Fruit fly (Drosophila melanogaster) whole organism, prepupa: ENCODE results near the gene CG13727.

Experiments used
- Blimp-1 ChIP-seq: fragments of 200-800 bp; sonication (Bioruptor generic); optimal IDR thresholded peaks from 3 replicates; lab custom pipeline; 2017; ENCODE audit warnings: missing biosample characterization, missing genetic modification characterization, mild to moderate bottlenecking, moderate library complexity, missing genetic modification reagents
- CG10631 ChIP-seq: fragments of 200-800 bp; sonication (Bioruptor generic); optimal IDR thresholded peaks from 2 replicates; lab custom pipeline; 2016; ENCODE audit warnings: missing biosample characterization, missing genetic modification characterization
- CG10669 ChIP-seq: fragments of 200-800 bp; sonication (Bioruptor generic); optimal IDR thresholded peaks from 3 replicates; lab custom pipeline; 2018; ENCODE audit warnings: missing biosample characterization, mild to moderate bottlenecking, missing genetic modification characterization, moderate library complexity
- CG11294 ChIP-seq: fragments of 200-800 bp; sonication (Bioruptor generic); IDR thresholded peaks from 2 replicates; pipeline ENCODE4 v1.3.6; 2022; ENCODE audit warnings: missing biosample characterization, missing genetic modification characterization
- CG11762 ChIP-seq: fragments of 200-800 bp; sonication (Bioruptor generic); optimal IDR thresholded peaks from 3 replicates; lab custom pipeline; 2016; ENCODE audit warnings: missing biosample characterization, missing genetic modification characterization; ENCODE audit not compliant: insufficient read depth
- CG11902 ChIP-seq: fragments of 200-800 bp; sonication (Bioruptor generic); optimal IDR thresholded peaks from 3 replicates; lab custom pipeline; 2016; ENCODE audit warnings: missing biosample characterization, missing genetic modification characterization
- CG15336 ChIP-seq: fragments of 200-800 bp; sonication (Bioruptor generic); IDR thresholded peaks from 2 replicates; pipeline ENCODE4 v1.3.6; 2022; ENCODE audit warnings: missing biosample characterization, missing genetic modification characterization
- CG1621 ChIP-seq: fragments of 200-800 bp; sonication (Bioruptor generic); optimal IDR thresholded peaks from 3 replicates; lab custom pipeline; 2018; ENCODE audit warnings: missing biosample characterization, mild to moderate bottlenecking, missing genetic modification characterization
- CG3032 ChIP-seq: fragments of 200-800 bp; optimal IDR thresholded peaks from 2 replicates; lab custom pipeline; 2019; ENCODE audit warnings: missing biosample characterization, mild to moderate bottlenecking, missing genetic modification characterization, moderate library complexity
- CG31627 ChIP-seq: fragments of 200-800 bp; sonication (Bioruptor generic); optimal IDR thresholded peaks from 3 replicates; lab custom pipeline; 2016; ENCODE audit warnings: missing biosample characterization, missing genetic modification characterization
- CG32006 ChIP-seq: fragments of 200-800 bp; sonication (Bioruptor generic); optimal IDR thresholded peaks from 3 replicates; lab custom pipeline; 2017; ENCODE audit warnings: missing biosample characterization, mild to moderate bottlenecking, missing genetic modification characterization
- CG34406 ChIP-seq: fragments of 200-800 bp; sonication (Bioruptor generic); optimal IDR thresholded peaks from 3 replicates; lab custom pipeline; 2016; ENCODE audit warnings: missing biosample characterization, missing genetic modification characterization
- CG3919 ChIP-seq: fragments of 200-800 bp; sonication (Bioruptor generic); optimal IDR thresholded peaks from 3 replicates; lab custom pipeline; 2016; ENCODE audit warnings: missing biosample characterization, missing genetic modification characterization
- CG6276 ChIP-seq: fragments of 200-800 bp; sonication (Bioruptor generic); optimal IDR thresholded peaks from 2 replicates; lab custom pipeline; 2017; ENCODE audit warnings: missing biosample characterization, mild to moderate bottlenecking, missing genetic modification characterization
- CG6792 ChIP-seq: fragments of 200-800 bp; sonication (Bioruptor generic); optimal IDR thresholded peaks from 3 replicates; lab custom pipeline; 2016; ENCODE audit warnings: missing biosample characterization, missing genetic modification characterization
- CG6854 ChIP-seq: fragments of 200-800 bp; sonication (Bioruptor generic); optimal IDR thresholded peaks from 2 replicates; lab custom pipeline; 2017; ENCODE audit warnings: missing biosample characterization, mild to moderate bottlenecking, missing genetic modification characterization
- CG7368 ChIP-seq: fragments of 200-800 bp; sonication (Bioruptor generic); optimal IDR thresholded peaks from 3 replicates; lab custom pipeline; 2016; ENCODE audit warnings: missing biosample characterization, missing genetic modification characterization
- CG8119 ChIP-seq: fragments of 200-800 bp; sonication (Bioruptor generic); IDR thresholded peaks from 3 replicates; pipeline ENCODE4 v1.3.6; 2022; ENCODE audit warnings: missing biosample characterization, missing genetic modification characterization
- CG8319 ChIP-seq: fragments of 200-800 bp; sonication (Bioruptor generic); optimal IDR thresholded peaks from 3 replicates; lab custom pipeline; 2016; ENCODE audit warnings: missing biosample characterization, missing genetic modification characterization
- CG8632 ChIP-seq: fragments of 200-800 bp; sonication (Bioruptor generic); optimal IDR thresholded peaks from 3 replicates; lab custom pipeline; 2016; ENCODE audit warnings: missing biosample characterization, missing genetic modification characterization
- Eip75B ChIP-seq: fragments of 200-800 bp; sonication (Bioruptor generic); optimal IDR thresholded peaks from 3 replicates; lab custom pipeline; 2016; ENCODE audit warnings: missing biosample characterization, missing genetic modification characterization
- Eip78C ChIP-seq: fragments of 200-800 bp; sonication (Bioruptor generic); peaks from one replicate; lab custom pipeline; 2016; ENCODE audit warnings: missing biosample characterization, missing genetic modification characterization
- Eip93F ChIP-seq: fragments of 200-800 bp; sonication (Bioruptor generic); optimal IDR thresholded peaks from 2 replicates; lab custom pipeline; 2016; ENCODE audit warnings: missing biosample characterization, mild to moderate bottlenecking, missing genetic modification characterization
- Ets21C ChIP-seq: fragments of 200-800 bp; sonication (Bioruptor generic); optimal IDR thresholded peaks from 3 replicates; lab custom pipeline; 2016; ENCODE audit warnings: missing biosample characterization, missing genetic modification characterization
- Ets96B ChIP-seq: fragments of 200-800 bp; optimal IDR thresholded peaks from 2 replicates; lab custom pipeline; 2019; ENCODE audit warnings: missing biosample characterization, mild to moderate bottlenecking, missing genetic modification characterization, moderate library complexity
- Gug ChIP-seq: fragments of 200-800 bp; sonication (Bioruptor generic); IDR thresholded peaks from 2 replicates; pipeline ENCODE4 v1.3.6; 2022; ENCODE audit warnings: missing biosample characterization, missing genetic modification characterization
- Hr4 ChIP-seq: fragments of 200-800 bp; sonication (Bioruptor generic); optimal IDR thresholded peaks from 3 replicates; lab custom pipeline; 2016; ENCODE audit warnings: missing biosample characterization, missing genetic modification characterization
- Lpt ChIP-seq: fragments of 200-800 bp; sonication (Bioruptor generic); optimal IDR thresholded peaks from 3 replicates; lab custom pipeline; 2016; ENCODE audit warnings: missing biosample characterization, missing genetic modification characterization
- Met ChIP-seq: fragments of 200-800 bp; sonication (Bioruptor generic); optimal IDR thresholded peaks from 3 replicates; lab custom pipeline; 2016; ENCODE audit warnings: missing biosample characterization, missing genetic modification characterization
- OdsH ChIP-seq: fragments of 200-800 bp; sonication (Bioruptor generic); optimal IDR thresholded peaks from 3 replicates; lab custom pipeline; 2016; ENCODE audit warnings: missing biosample characterization, missing genetic modification characterization
- Smox ChIP-seq: fragments of 200-800 bp; sonication (Bioruptor generic); optimal IDR thresholded peaks from 3 replicates; lab custom pipeline; 2016; ENCODE audit warnings: missing biosample characterization, missing genetic modification characterization
- Sox102F ChIP-seq: fragments of 200-800 bp; sonication (Bioruptor generic); optimal IDR thresholded peaks from 2 replicates; lab custom pipeline; 2016; ENCODE audit warnings: missing biosample characterization, mild to moderate bottlenecking, missing genetic modification characterization
- Sox14 ChIP-seq: fragments of 200-800 bp; sonication (Bioruptor generic); optimal IDR thresholded peaks from 3 replicates; lab custom pipeline; 2016; ENCODE audit warnings: missing biosample characterization, missing genetic modification characterization
- Sox15 ChIP-seq: fragments of 200-800 bp; sonication (Bioruptor generic); optimal IDR thresholded peaks from 3 replicates; lab custom pipeline; 2016; ENCODE audit warnings: missing biosample characterization, missing genetic modification characterization
- achi ChIP-seq: fragments of 200-800 bp; sonication (Bioruptor generic); optimal IDR thresholded peaks from 3 replicates; lab custom pipeline; 2016; ENCODE audit warnings: missing biosample characterization, missing genetic modification characterization
- acj6 ChIP-seq: fragments of 200-800 bp; sonication (Bioruptor generic); optimal IDR thresholded peaks from 3 replicates; lab custom pipeline; 2016; ENCODE audit warnings: missing biosample characterization, missing genetic modification characterization
- cyc ChIP-seq: fragments of 200-800 bp; sonication (Bioruptor generic); optimal IDR thresholded peaks from 3 replicates; lab custom pipeline; 2016; ENCODE audit warnings: missing biosample characterization, missing genetic modification characterization
- dac ChIP-seq: fragments of 200-800 bp; sonication (Bioruptor generic); optimal IDR thresholded peaks from 2 replicates; lab custom pipeline; 2017; ENCODE audit warnings: missing biosample characterization, mild to moderate bottlenecking, missing genetic modification characterization
- dsx ChIP-seq: fragments of 200-800 bp; optimal IDR thresholded peaks from 3 replicates; lab custom pipeline; 2019; ENCODE audit warnings: missing biosample characterization, mild to moderate bottlenecking, missing genetic modification characterization, moderate library complexity; ENCODE audit not compliant: poor library complexity, severe bottlenecking
- eg ChIP-seq: fragments of 200-800 bp; sonication (Bioruptor generic); IDR thresholded peaks from 3 replicates; pipeline ENCODE4 v1.3.6; 2022; ENCODE audit warnings: missing biosample characterization, missing genetic modification characterization
- esn ChIP-seq: fragments of 200-800 bp; sonication (Bioruptor generic); optimal IDR thresholded peaks from 2 replicates; lab custom pipeline; 2016; ENCODE audit warnings: missing biosample characterization, mild to moderate bottlenecking, missing genetic modification characterization, moderate library complexity
- fd59A ChIP-seq: fragments of 200-800 bp; sonication (Bioruptor generic); optimal IDR thresholded peaks from 2 replicates; lab custom pipeline; 2017; ENCODE audit warnings: missing biosample characterization, mild to moderate bottlenecking, missing genetic modification characterization, missing genetic modification reagents
- fd85E ChIP-seq: fragments of 200-800 bp; sonication (Bioruptor generic); optimal IDR thresholded peaks from 3 replicates; lab custom pipeline; 2016; ENCODE audit warnings: missing biosample characterization, missing genetic modification characterization
- lz ChIP-seq: fragments of 200-800 bp; sonication (Bioruptor generic); optimal IDR thresholded peaks from 3 replicates; lab custom pipeline; 2016; ENCODE audit warnings: missing biosample characterization, missing genetic modification characterization
- net ChIP-seq: fragments of 200-800 bp; sonication (Bioruptor generic); optimal IDR thresholded peaks from 3 replicates; lab custom pipeline; 2016; ENCODE audit warnings: missing biosample characterization, missing genetic modification characterization
- pdm3 ChIP-seq: fragments of 200-800 bp; sonication (Bioruptor generic); optimal IDR thresholded peaks from 3 replicates; lab custom pipeline; 2016; ENCODE audit warnings: missing biosample characterization, missing genetic modification characterization
- salr ChIP-seq, 2 experiments: fragments of 200-800 bp; sonication (Bioruptor generic); optimal IDR thresholded peaks; 3 replicates each; lab custom pipeline; 2016 to 2018; ENCODE audit warnings: missing biosample characterization in 2 of 2, missing genetic modification characterization in 2 of 2, mild to moderate bottlenecking in 1 of 2
- topi ChIP-seq: fragments of 200-800 bp; sonication (Bioruptor generic); optimal IDR thresholded peaks from 3 replicates; lab custom pipeline; 2016; ENCODE audit warnings: missing biosample characterization, missing genetic modification characterization
- vri ChIP-seq: fragments of 200-800 bp; sonication (Bioruptor generic); optimal IDR thresholded peaks from 3 replicates; lab custom pipeline; 2016; ENCODE audit warnings: missing biosample characterization, mild to moderate bottlenecking, missing genetic modification characterization

The CG13727 gene

dm6 chr3L:17379311-17379710 lies 38.2 kb upstream of the CG13727 start, which contains the start of gene Cad74A (continued):
- TF ChIP-seq vri = no peak
- peak; percentile 18 for TF ChIP-seq Eip75B (GFP tag; lab: Kevin White, UChicago)
- TF ChIP-seq dsx (GFP tag; lab: Kevin White, UChicago) = no peak
- no peak for TF ChIP-seq net (GFP tag; lab: Kevin White, UChicago)

dm6 chr3L:17374956-17375621 lies 34.0 kb upstream of the CG13727 start:
- TF ChIP-seq Sox102F (GFP tag; lab: Kevin White, UChicago) (no peak), CG32006 (GFP tag; lab: Kevin White, UChicago) (peak; percentile 63), Hr4 (GFP tag; lab: Kevin White, UChicago) (no peak), CG10669 (no peak), Gug (no peak), CG10631 (GFP tag; lab: Kevin White, UChicago) (peak; percentile 3), Eip78C (GFP tag; lab: Kevin White, UChicago) (no peak), Ets96B (tag; lab: Kevin White, UChicago) (no peak), Lpt (GFP tag; lab: Kevin White, UChicago) (peak; percentile 40), Eip75B (GFP tag; lab: Kevin White, UChicago) (no peak), eg (peak; percentile 69), cyc (GFP tag; lab: Kevin White, UChicago) (no peak), esn (GFP tag; lab: Kevin White, UChicago) (no peak), topi (no peak), achi (GFP tag; lab: Kevin White, UChicago) (no peak), Sox15 (no peak), CG7368 (no peak), Smox (GFP tag; lab: Kevin White, UChicago) (no peak), CG11294 (GFP tag; lab: Robert Waterston, UW) (no peak), dac (no peak), CG31627 (GFP tag; lab: Kevin White, UChicago) (no peak), OdsH (GFP tag; lab: Kevin White, UChicago) (no peak), Sox14 (GFP tag; lab: Kevin White, UChicago) (no peak), CG6854 (GFP tag; lab: Kevin White, UChicago) (no peak), fd85E (GFP tag; lab: Kevin White, UChicago) (no peak), CG11762 (GFP tag; lab: Kevin White, UChicago) (no peak), CG34406 (no peak), fd59A (no peak), lz (GFP tag; lab: Kevin White, UChicago) (no peak), CG8119 (GFP tag; lab: Robert Waterston, UW) (peak; percentile 46; the same call in 2 of the 3 replicates), Met (GFP tag; lab: Kevin White, UChicago) (no peak), CG6276 (GFP tag; lab: Kevin White, UChicago) (no peak), salr (GFP tag; optimal IDR thresholded peaks at IDR 0.05; lab: Kevin White, UChicago) (peak in 1 of 2 experiments; percentile 45), CG6792 (GFP tag; lab: Kevin White, UChicago) (no peak), CG15336 (GFP tag; lab: Robert Waterston, UW) (peak; percentile 59; the same call in 1 of the 2 replicates)

dm6 chr3L:17366936-17367335 lies 25.8 kb upstream of the CG13727 start:
- TF ChIP-seq CG3919 (GFP tag; lab: Kevin White, UChicago) (no peak), Met (GFP tag; lab: Kevin White, UChicago) (no peak), CG15336 (GFP tag; lab: Robert Waterston, UW) (no peak), Sox15 (no peak), CG3032 (tag; lab: Kevin White, UChicago) (no peak), acj6 (GFP tag; lab: Kevin White, UChicago) (no peak), Hr4 (GFP tag; lab: Kevin White, UChicago) (no peak), CG32006 (GFP tag; lab: Kevin White, UChicago) (no peak), Eip93F (no peak), pdm3 (no peak), OdsH (GFP tag; lab: Kevin White, UChicago) (no peak), CG1621 (tag; lab: Kevin White, UChicago) (no peak), Ets21C (no peak), Blimp-1 (GFP tag; lab: Kevin White, UChicago) (no peak), cyc (GFP tag; lab: Kevin White, UChicago) (no peak), CG11902 (GFP tag; lab: Kevin White, UChicago) (no peak), CG8632 (GFP tag; lab: Kevin White, UChicago) (no peak), dsx (GFP tag; lab: Kevin White, UChicago) (no peak), CG8319 (no peak), CG10631 (GFP tag; lab: Kevin White, UChicago) (no peak)
